Fruit fly (Drosophila melanogaster): Measurements from ENCODE around the gene CG2211.

Gene CG2211

dm6 chr3L:1300076-1300635, 35.0 kb downstream of the CG2211 start (continued):
- TF ChIP-seq ase (GFP tag; IDR thresholded peaks at IDR 0.05) (peak; percentile 74; the same call in 2 of the 3 replicates), nmo (GFP tag; optimal IDR thresholded peaks at IDR 0.05) (peak; percentile 90), crc (GFP tag; optimal IDR thresholded peaks at IDR 0.05) (no peak), vvl (GFP tag; IDR thresholded peaks at IDR 0.05) (peak; percentile 92), CG31441 (GFP tag; IDR thresholded peaks at IDR 0.05) (peak; percentile 97), CG11247 (GFP tag; IDR thresholded peaks at IDR 0.05) (peak; percentile 60; the same call in 1 of the 2 replicates), Hr39 (optimal IDR thresholded peaks at IDR 0.05) (no peak), Hey (tag; optimal IDR thresholded peaks at IDR 0.05) (no peak), CG16779 (GFP tag; IDR thresholded peaks at IDR 0.05) (no peak), maf-S (GFP tag; optimal IDR thresholded peaks at IDR 0.05) (no peak), CG11085 (GFP tag; IDR thresholded peaks at IDR 0.05) (no peak), Bteb2 (GFP tag; optimal IDR thresholded peaks at IDR 0.05) (no peak), CG11695 (GFP tag; IDR thresholded peaks at IDR 0.05) (peak; percentile 83), sug (tag; optimal IDR thresholded peaks at IDR 0.05) (peak; percentile 72), gsb (GFP tag; IDR thresholded peaks at IDR 0.05) (no peak), ro (GFP tag; IDR thresholded peaks at IDR 0.05) (peak; percentile 61; the same call in 1 of the 2 replicates), pum (GFP tag; optimal IDR thresholded peaks at IDR 0.05) (peak; percentile 2), CG1792 (GFP tag; optimal IDR thresholded peaks at IDR 0.05) (no peak), Doc2 (GFP tag; IDR thresholded peaks at IDR 0.05) (no peak), fu2 (GFP tag; optimal IDR thresholded peaks at IDR 0.05) (no peak), CG18476 (GFP tag; optimal IDR thresholded peaks at IDR 0.05) (peak; percentile 69), en (GFP tag; optimal IDR thresholded peaks at IDR 0.05) (no peak), CG17328 (GFP tag; IDR thresholded peaks at IDR 0.05) (peak; percentile 80), CG15073 (GFP tag; optimal IDR thresholded peaks at IDR 0.05) (peak; percentile 44), gsb-n (tag; optimal IDR thresholded peaks at IDR 0.05) (peak; percentile 89), tgo (GFP tag; IDR thresholded peaks at IDR 0.05) (peak; percentile 79), Sin3A (optimal IDR thresholded peaks at IDR 0.05) (no peak), Ssrp (tag; optimal IDR thresholded peaks at IDR 0.05) (peak; percentile 82), TFAM (GFP tag; optimal IDR thresholded peaks at IDR 0.05) (no peak), CG18262 (tag; optimal IDR thresholded peaks at IDR 0.05) (peak; percentile 94), gce (GFP tag; IDR thresholded peaks at IDR 0.05) (peak; percentile 80; the same call in 2 of the 3 replicates), Hand (GFP tag; optimal IDR thresholded peaks at IDR 0.05) (peak; percentile 66), CG9797 (GFP tag; optimal IDR thresholded peaks at IDR 0.05) (no peak), eve (GFP tag; optimal IDR thresholded peaks at IDR 0.05) (no peak), lilli (GFP tag; optimal IDR thresholded peaks at IDR 0.05) (peak; percentile 70), jing (GFP tag; optimal IDR thresholded peaks at IDR 0.05) (no peak), CG12942 (GFP tag; optimal IDR thresholded peaks at IDR 0.05) (peak; percentile 76), chinmo (GFP tag; IDR thresholded peaks at IDR 0.05; ENCODE audit: partially characterized antibody) (no peak), Trl (optimal IDR thresholded peaks at IDR 0.05) (peak in 1 of 2 experiments; percentile 0), Trl (GFP tag; optimal IDR thresholded peaks at IDR 0.05) (peak; percentile 29), pan (optimal IDR thresholded peaks at IDR 0.05) (no peak), pan (GFP tag; optimal IDR thresholded peaks at IDR 0.05 in 1 of 2, IDR thresholded peaks at IDR 0.05 in 1 of 2) (peak in 1 of 2 experiments; percentile 82), CG8089 (GFP tag; optimal IDR thresholded peaks at IDR 0.05) (no peak), CG7357 (GFP tag; IDR thresholded peaks at IDR 0.05) (peak; percentile 66; the same call in 2 of the 3 replicates), CG6791 (GFP tag; IDR thresholded peaks at IDR 0.05; ENCODE audit: partially characterized antibody) (no peak), ems (GFP tag; optimal IDR thresholded peaks at IDR 0.05) (no peak), CG6683 (GFP tag; optimal IDR thresholded peaks at IDR 0.05) (peak; percentile 32), mld (GFP tag; IDR thresholded peaks at IDR 0.05; ENCODE audit: partially characterized antibody) (no peak), br (optimal IDR thresholded peaks at IDR 0.05) (no peak), gt (GFP tag; IDR thresholded peaks at IDR 0.05) (no peak), Hr3 (GFP tag; optimal IDR thresholded peaks at IDR 0.05) (peak; percentile 74), crol (GFP tag; IDR thresholded peaks at IDR 0.05) (peak; percentile 85), Nf-YC (tag; optimal IDR thresholded peaks at IDR 0.05) (peak; percentile 70)

Measured in whole organism, embryonic.